Fruit fly (Drosophila melanogaster): ENCODE measurements around the gene Cyp28d1.
A peak's percentile ranks its signal among the peaks of the same experiment; 100 is the strongest.

The Cyp28d1 gene

DNA sequence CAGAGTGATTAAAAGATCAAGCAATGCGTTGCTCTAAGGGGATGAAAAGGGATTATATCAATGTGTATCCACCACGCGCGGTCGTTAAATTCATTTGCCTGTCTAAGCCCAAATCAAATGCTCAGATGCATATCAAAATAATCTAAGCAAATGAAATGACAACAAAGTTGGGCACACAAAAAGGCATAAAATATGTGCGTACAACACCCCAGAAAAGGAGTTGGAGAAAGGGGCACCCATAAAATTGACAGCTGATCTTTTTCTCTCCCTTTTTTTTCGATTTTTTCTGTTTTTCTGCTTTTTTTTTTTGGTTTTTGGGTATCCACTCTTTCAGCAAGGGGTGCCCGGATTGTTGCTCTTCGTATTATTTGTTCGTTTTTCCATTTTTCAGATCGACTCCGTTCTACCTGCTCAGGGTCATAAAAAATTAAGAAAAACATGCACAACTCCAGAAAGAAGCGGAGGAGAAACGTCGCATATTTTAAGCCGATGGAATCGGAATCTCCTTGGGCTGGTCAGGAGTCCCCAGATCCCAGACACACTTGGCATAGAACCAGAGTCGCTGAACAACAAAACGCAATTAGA is 24.5 kb downstream of the Cyp28d1 start:
- TF ChIP-seq fd64A (GFP tag; optimal IDR thresholded peaks at IDR 0.05) (no peak), sqz (GFP tag; optimal IDR thresholded peaks at IDR 0.05) (peak; percentile 93), so (GFP tag; IDR thresholded peaks at IDR 0.05) (no peak), insv (GFP tag; optimal IDR thresholded peaks at IDR 0.05) (peak in 1 of 2 experiments; percentile 13), nom (GFP tag; optimal IDR thresholded peaks at IDR 0.05) (peak; percentile 48), sisA (GFP tag; IDR thresholded peaks at IDR 0.05) (no peak), oc (tag; optimal IDR thresholded peaks at IDR 0.05) (peak; percentile 69), lola (GFP tag; optimal IDR thresholded peaks at IDR 0.05) (no peak), sens (GFP tag) (peak; percentile 7), Fer3 (tag; optimal IDR thresholded peaks at IDR 0.05) (no peak), abd-A (tag; optimal IDR thresholded peaks at IDR 0.05) (peak; percentile 40), pros (GFP tag; optimal IDR thresholded peaks at IDR 0.05) (peak; percentile 68), ac (GFP tag; optimal IDR thresholded peaks at IDR 0.05) (peak; percentile 60), twi (tag; optimal IDR thresholded peaks at IDR 0.05) (peak; percentile 30), cad (GFP tag; optimal IDR thresholded peaks at IDR 0.05) (peak; percentile 20), kni (GFP tag; optimal IDR thresholded peaks at IDR 0.05) (peak; percentile 79), grn (GFP tag; optimal IDR thresholded peaks at IDR 0.05) (peak; percentile 86), eve (GFP tag; optimal IDR thresholded peaks at IDR 0.05) (peak in 1 of 2 experiments; percentile 49), CG7745 (tag; optimal IDR thresholded peaks at IDR 0.05) (peak; percentile 80), ewg (GFP tag; optimal IDR thresholded peaks at IDR 0.05) (no peak), her (GFP tag; optimal IDR thresholded peaks at IDR 0.05) (no peak), p53 (GFP tag; optimal IDR thresholded peaks at IDR 0.05) (no peak), CG4328 (GFP tag; optimal IDR thresholded peaks at IDR 0.05) (no peak), CG32767 (GFP tag; IDR thresholded peaks at IDR 0.05) (no peak), Kr (GFP tag; optimal IDR thresholded peaks at IDR 0.05) (peak; percentile 74), Stat92E (GFP tag; optimal IDR thresholded peaks at IDR 0.05) (peak in 1 of 3 experiments; percentile 70), Dip2 (GFP tag; IDR thresholded peaks at IDR 0.05) (no peak), CG2199 (GFP tag; IDR thresholded peaks at IDR 0.05) (peak; percentile 77; the same call in 2 of the 3 replicates)

DNA sequence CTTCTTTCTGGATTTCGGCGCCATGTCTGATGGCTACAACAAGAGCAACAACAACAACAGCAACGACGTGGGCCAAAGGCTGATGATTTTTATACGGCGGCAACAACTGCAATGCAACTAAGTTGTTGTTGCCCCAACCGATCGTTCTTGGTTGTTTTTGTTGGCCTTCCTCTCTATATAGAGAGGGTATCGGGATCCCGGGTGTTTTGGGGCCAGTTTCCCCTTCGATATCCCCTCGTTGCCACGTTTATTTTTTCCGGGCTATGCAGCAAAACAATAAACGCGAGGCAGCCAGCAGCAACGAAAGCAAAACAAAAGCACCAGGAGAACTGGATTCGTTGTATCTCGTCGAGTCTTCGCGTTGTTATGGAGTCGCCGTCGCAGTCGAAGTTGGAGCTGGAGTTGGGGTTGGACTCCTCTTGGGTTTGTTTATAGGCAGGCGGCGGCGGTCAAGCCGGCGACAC is 26.1 kb downstream of the Cyp28d1 start:
- TF ChIP-seq CG4360 (GFP tag; IDR thresholded peaks at IDR 0.05) (peak; percentile 91), usp (GFP tag; optimal IDR thresholded peaks at IDR 0.05) (no peak), otp (GFP tag; IDR thresholded peaks at IDR 0.05) (0 out of 3 replicates have a peak, but pooled peaks have one; percentile 6), CG10979 (tag; optimal IDR thresholded peaks at IDR 0.05) (no peak), jumu (GFP tag; optimal IDR thresholded peaks at IDR 0.05) (no peak), dysf (GFP tag; IDR thresholded peaks at IDR 0.05) (no peak), klu (GFP tag; IDR thresholded peaks at IDR 0.05) (no peak), CG4707 (GFP tag; optimal IDR thresholded peaks at IDR 0.05) (no peak), Med (GFP tag) (peak; percentile 59), CG8478 (optimal IDR thresholded peaks at IDR 0.05) (no peak), da (GFP tag; optimal IDR thresholded peaks at IDR 0.05) (no peak), Camta (GFP tag; optimal IDR thresholded peaks at IDR 0.05) (no peak), Tbp (GFP tag; optimal IDR thresholded peaks at IDR 0.05) (no peak), Ssrp (tag; optimal IDR thresholded peaks at IDR 0.05) (no peak), CG14860 (GFP tag; IDR thresholded peaks at IDR 0.05; ENCODE audit: partially characterized antibody) (no peak), crol (GFP tag; IDR thresholded peaks at IDR 0.05) (peak; percentile 52), ab (GFP tag; optimal IDR thresholded peaks at IDR 0.05) (no peak), ro (GFP tag; IDR thresholded peaks at IDR 0.05) (no peak), CG11398 (GFP tag; optimal IDR thresholded peaks at IDR 0.05) (no peak), bigmax (GFP tag; optimal IDR thresholded peaks at IDR 0.05) (no peak), wdn (GFP tag; IDR thresholded peaks at IDR 0.05) (no peak), Lim3 (GFP tag; IDR thresholded peaks at IDR 0.05) (no peak), CG4282 (GFP tag; optimal IDR thresholded peaks at IDR 0.05) (no peak), toy (GFP tag; IDR thresholded peaks at IDR 0.05) (no peak), nom (GFP tag; optimal IDR thresholded peaks at IDR 0.05) (peak; percentile 74)

Measured in whole organism, embryonic.